Worm (Caenorhabditis elegans) whole organism, late embryonic: Measurements from ENCODE around the gene sax-7.

Experiments used
- K02D7.2 ChIP-seq: sonication (generic microtip); optimal IDR thresholded peaks from 2 replicates; lab custom pipeline; 2017; ENCODE audit warnings: mild to moderate bottlenecking, missing genetic modification characterization, missing compliant biosample characterization
- ama-1 ChIP-seq: fragments of 150-350 bp; optimal IDR thresholded peaks from 2 replicates; lab custom pipeline; 2014
- ceh-19 ChIP-seq: fragments of 200-800 bp; sonication (Bioruptor generic); optimal IDR thresholded peaks from 2 replicates; lab custom pipeline; 2018; ENCODE audit warnings: mild to moderate bottlenecking, missing genetic modification characterization, missing compliant biosample characterization
- ceh-45 ChIP-seq: fragments of 200-800 bp; sonication (Bioruptor generic); IDR thresholded peaks from 2 replicates; pipeline ENCODE4 v1.3.6; 2022; ENCODE audit warnings: missing genetic modification reagents, missing genetic modification characterization, missing compliant biosample characterization
- pqm-1 ChIP-seq: sonication (generic microtip); optimal IDR thresholded peaks from 2 replicates; lab custom pipeline; 2016; ENCODE audit warnings: missing genetic modification characterization, missing compliant biosample characterization
- pros-1 ChIP-seq: fragments of 150-350 bp; optimal IDR thresholded peaks from 2 replicates; lab custom pipeline; 2014; ENCODE audit warnings: missing biosample characterization, missing genetic modification reagents, missing genetic modification characterization
- rnt-1 ChIP-seq: sonication (generic microtip); optimal IDR thresholded peaks from 2 replicates; lab custom pipeline; 2016; ENCODE audit warnings: missing genetic modification characterization, missing compliant biosample characterization
- tbx-2 ChIP-seq: sonication (generic microtip); optimal IDR thresholded peaks from 2 replicates; lab custom pipeline; 2016; ENCODE audit warnings: missing genetic modification characterization, missing compliant biosample characterization
- tbx-7 ChIP-seq: sonication (generic microtip); optimal IDR thresholded peaks from 2 replicates; lab custom pipeline; 2016; ENCODE audit warnings: missing genotype, missing genetic modification characterization, missing compliant biosample characterization

DNA sequence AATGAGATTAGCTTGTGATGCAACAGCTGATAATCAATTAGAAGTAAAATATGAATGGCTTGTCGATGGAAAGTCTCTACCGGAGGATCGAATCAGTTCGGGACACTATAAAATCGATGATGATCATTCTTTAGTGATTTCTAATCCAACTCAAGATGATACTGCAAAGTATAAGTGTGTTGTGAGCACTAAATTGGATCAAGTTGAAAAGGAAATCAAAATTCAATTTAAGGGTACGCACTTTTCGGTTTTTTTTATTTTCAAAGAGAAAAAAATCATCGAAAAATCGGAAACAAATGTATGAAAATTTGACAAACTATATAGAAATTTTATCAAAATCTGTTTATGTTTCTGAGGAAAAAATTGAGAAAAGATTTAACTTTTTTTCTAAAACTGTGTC is 14.1 kb downstream of the sax-7 start:
- TF ChIP-seq rnt-1 (tag; lab: Kevin White, UChicago) (no peak), tbx-7 (tag; lab: Kevin White, UChicago) (no peak), pros-1 (tag; lab: Kevin White, UChicago) (no peak), pqm-1 (no peak), tbx-2 (tag; lab: Kevin White, UChicago) (no peak), K02D7.2 (tag; lab: Kevin White, UChicago) (no peak), ama-1 (lab: Kevin White, UChicago) (no peak), ceh-45 (GFP tag; lab: Robert Waterston, UW) (no peak), ceh-19 (GFP tag; lab: Kevin White, UChicago) (no peak)
